Worm (Caenorhabditis elegans): ENCODE data around the gene K04C1.5.

DNA sequence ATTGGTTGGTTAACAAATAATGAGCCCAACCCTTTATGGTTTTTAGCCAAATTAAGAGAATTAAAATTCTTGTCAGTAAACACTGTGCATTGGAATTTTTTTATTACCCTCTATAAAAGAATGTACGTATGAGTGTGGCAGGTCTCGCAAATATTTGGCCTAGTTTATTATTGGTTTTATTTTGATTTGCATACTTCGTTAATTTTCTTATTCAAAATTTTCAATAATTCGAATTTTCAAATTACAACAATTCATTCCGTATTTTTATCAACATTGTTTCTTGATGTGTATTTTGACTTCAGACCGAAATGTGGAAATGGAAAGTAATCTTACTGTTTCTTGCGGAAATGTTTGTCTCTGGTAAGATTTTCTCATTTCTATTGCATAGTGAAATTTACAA, 9.8 kb downstream of the K04C1.5 start, which contains the start of gene E02H4.4:
- TF ChIP-seq dmd-9 (GFP tag; IDR thresholded peaks at IDR 0.05) (no peak), dpl-1 (GFP tag; optimal IDR thresholded peaks at IDR 0.05) (no peak), spr-1 (tag; optimal IDR thresholded peaks at IDR 0.05) (no peak), nhr-28 (tag; optimal IDR thresholded peaks at IDR 0.05) (no peak)

Measured in whole organism, L4 larva.